Worm (Caenorhabditis elegans): ENCODE data around the gene srg-28.

ce11 chrV:5368792-5369191 lies 34.1 kb downstream of the srg-28 start, which contains the start of gene T09D3.9:
- TF ChIP-seq pha-4 (tag; optimal IDR thresholded peaks at IDR 0.05), result no peak
- no peak for TF ChIP-seq fos-1 (tag; optimal IDR thresholded peaks at IDR 0.05)
- TF ChIP-seq ceh-16 (tag; optimal IDR thresholded peaks at IDR 0.05), result no peak
- TF ChIP-seq nhr-12 (tag; optimal IDR thresholded peaks at IDR 0.05), result no peak
- TF ChIP-seq nhr-11 (tag; optimal IDR thresholded peaks at IDR 0.05), result no peak
- no peak for TF ChIP-seq mdl-1 (tag; optimal IDR thresholded peaks at IDR 0.05)
- no peak for TF ChIP-seq ceh-82 (tag; optimal IDR thresholded peaks at IDR 0.05)
- TF ChIP-seq unc-39 (tag; optimal IDR thresholded peaks at IDR 0.05), result no peak
- no peak for TF ChIP-seq mml-1 (tag; optimal IDR thresholded peaks at IDR 0.05)

Measured in whole organism, L3 larva.